Fruit fly (Drosophila melanogaster) whole organism, embryonic: Measurements from ENCODE around the gene CG11768.

Source experiments
- Ada2b ChIP-seq: fragments of 200-800 bp; sonication (Bioruptor generic); IDR thresholded peaks from 2 replicates; pipeline ENCODE4 v1.3.6; 2022; ENCODE audit warnings: missing biosample characterization, missing genetic modification characterization
- Asciz ChIP-seq: fragments of 200-800 bp; sonication (Bioruptor generic); optimal IDR thresholded peaks from 2 replicates; lab custom pipeline; 2017; ENCODE audit warnings: missing biosample characterization, mild to moderate bottlenecking, missing genetic modification characterization, missing genetic modification reagents
- CG10147 ChIP-seq: fragments of 200-800 bp; sonication (Bioruptor generic); optimal IDR thresholded peaks from 2 replicates; lab custom pipeline; 2019; ENCODE audit warnings: missing biosample characterization, mild to moderate bottlenecking, missing genetic modification characterization, moderate library complexity
- CG1024 ChIP-seq: fragments of 200-800 bp; sonication (Bioruptor generic); IDR thresholded peaks from 2 replicates; pipeline ENCODE4 v1.3.6; 2022; ENCODE audit warnings: missing biosample characterization, missing genetic modification characterization
- CG10543 ChIP-seq: fragments of 200-800 bp; sonication (Bioruptor generic); optimal IDR thresholded peaks from 3 replicates; lab custom pipeline; 2017; ENCODE audit warnings: missing biosample characterization, mild to moderate bottlenecking, missing genetic modification characterization, moderate library complexity
- CG11560 ChIP-seq: fragments of 200-800 bp; sonication (Bioruptor generic); IDR thresholded peaks from 3 replicates; pipeline ENCODE4 v1.3.6; 2022; ENCODE audit warnings: missing biosample characterization, missing genetic modification characterization
- CG11695 ChIP-seq: fragments of 200-800 bp; sonication (Bioruptor generic); IDR thresholded peaks from 3 replicates; pipeline ENCODE4 v1.3.6; 2022; ENCODE audit warnings: missing biosample characterization, missing genetic modification characterization
- CG11696 ChIP-seq: fragments of 200-800 bp; sonication (Bioruptor generic); IDR thresholded peaks from 2 replicates; pipeline ENCODE4 v1.3.6; 2022; ENCODE audit warnings: missing biosample characterization, missing genetic modification characterization
- CG13424 ChIP-seq: fragments of 200-800 bp; sonication (Bioruptor generic); optimal IDR thresholded peaks from 2 replicates; lab custom pipeline; 2019; ENCODE audit warnings: missing biosample characterization, mild to moderate bottlenecking, missing genetic modification characterization, moderate library complexity
- CG15011 ChIP-seq: fragments of 200-800 bp; sonication (Bioruptor generic); optimal IDR thresholded peaks from 3 replicates; lab custom pipeline; 2018; ENCODE audit warnings: missing biosample characterization, mild to moderate bottlenecking, missing genetic modification characterization
- CG16863 ChIP-seq: fragments of 200-800 bp; sonication (Bioruptor generic); optimal IDR thresholded peaks from 3 replicates; lab custom pipeline; 2016; ENCODE audit warnings: missing biosample characterization, missing genetic modification characterization
- CG1832 ChIP-seq: fragments of 200-800 bp; sonication (Bioruptor generic); optimal IDR thresholded peaks from 2 replicates; lab custom pipeline; 2017; ENCODE audit warnings: missing biosample characterization, mild to moderate bottlenecking, missing genetic modification characterization, inconsistent platforms
- CG2199 ChIP-seq: fragments of 200-800 bp; sonication (Bioruptor generic); IDR thresholded peaks from 3 replicates; pipeline ENCODE4 v1.3.6; 2022; ENCODE audit warnings: missing biosample characterization, missing genetic modification characterization
- CG3847 ChIP-seq: fragments of 200-800 bp; sonication (Bioruptor generic); IDR thresholded peaks from 2 replicates; pipeline ENCODE4 v1.3.6; 2022; ENCODE audit warnings: missing biosample characterization, missing genetic modification characterization
- CG4282 ChIP-seq: fragments of 200-800 bp; sonication (Bioruptor generic); optimal IDR thresholded peaks from 2 replicates; lab custom pipeline; 2016; ENCODE audit warnings: missing biosample characterization, missing genetic modification characterization
- CG7271 ChIP-seq: fragments of 200-800 bp; sonication (Bioruptor generic); optimal IDR thresholded peaks from 2 replicates; lab custom pipeline; 2018; ENCODE audit warnings: missing biosample characterization, mild to moderate bottlenecking, missing genetic modification characterization, moderate library complexity
- CG7786 ChIP-seq: fragments of 200-800 bp; sonication (Bioruptor generic); optimal IDR thresholded peaks from 2 replicates; lab custom pipeline; 2016; ENCODE audit warnings: missing biosample characterization, missing genetic modification characterization
- CG8924 ChIP-seq: fragments of 200-800 bp; optimal IDR thresholded peaks from 3 replicates; lab custom pipeline; 2019; ENCODE audit warnings: missing biosample characterization, mild to moderate bottlenecking, missing genetic modification characterization, moderate library complexity
- Dbx ChIP-seq: fragments of 200-800 bp; sonication (Bioruptor generic); IDR thresholded peaks from 3 replicates; pipeline ENCODE4 v1.3.6; 2022; ENCODE audit warnings: missing biosample characterization, missing genetic modification characterization
- H15 ChIP-seq: fragments of 200-800 bp; sonication (Bioruptor generic); IDR thresholded peaks from 3 replicates; pipeline ENCODE4 v1.3.6; 2022; ENCODE audit warnings: missing biosample characterization, missing genetic modification characterization
- HLHmδ ChIP-seq: fragments of 200-800 bp; sonication (Bioruptor generic); optimal IDR thresholded peaks from 2 replicates; lab custom pipeline; 2018; ENCODE audit warnings: missing biosample characterization, mild to moderate bottlenecking, missing genetic modification characterization, moderate library complexity
- Hr3 ChIP-seq: fragments of 200-800 bp; sonication (Bioruptor generic); optimal IDR thresholded peaks from 3 replicates; lab custom pipeline; 2016; ENCODE audit warnings: missing biosample characterization, missing genetic modification characterization
- Kr ChIP-seq: fragments of 200-800 bp; sonication (Bioruptor generic); optimal IDR thresholded peaks from 2 replicates; lab custom pipeline; 2017; ENCODE audit warnings: missing biosample characterization, mild to moderate bottlenecking, missing genetic modification characterization
- Lhr ChIP-seq: fragments of 200-800 bp; sonication (Bioruptor generic); optimal IDR thresholded peaks from 3 replicates; lab custom pipeline; 2017; ENCODE audit warnings: mild to moderate bottlenecking, missing biosample characterization, missing genetic modification reagents, missing genetic modification characterization
- Med ChIP-seq: fragments of 200-800 bp; sonication (Bioruptor generic); peaks from one replicate; lab custom pipeline; 2016; ENCODE audit warnings: missing biosample characterization, missing genetic modification characterization, mild to moderate bottlenecking, inconsistent platforms, moderate library complexity
- Mes4 ChIP-seq: fragments of 200-800 bp; sonication (Bioruptor generic); optimal IDR thresholded peaks from 2 replicates; lab custom pipeline; 2016; ENCODE audit warnings: missing biosample characterization, missing genetic modification characterization
- Optix ChIP-seq: fragments of 200-800 bp; sonication (Bioruptor generic); IDR thresholded peaks from 3 replicates; pipeline ENCODE4 v1.3.6; 2022; ENCODE audit warnings: missing biosample characterization, missing genetic modification characterization
- Scr ChIP-seq: fragments of 200-800 bp; sonication (Bioruptor generic); IDR thresholded peaks from 2 replicates; pipeline ENCODE4 v1.3.6; 2022; ENCODE audit warnings: missing biosample characterization, missing genetic modification characterization; ENCODE audit not compliant: partially characterized antibody
- Sox102F ChIP-seq: fragments of 200-800 bp; sonication (Bioruptor generic); optimal IDR thresholded peaks from 2 replicates; lab custom pipeline; 2018; ENCODE audit warnings: missing biosample characterization, mild to moderate bottlenecking, missing genetic modification characterization, moderate library complexity
- abd-A ChIP-seq: fragments of 200-800 bp; sonication (Bioruptor generic); optimal IDR thresholded peaks from 3 replicates; lab custom pipeline; 2019; ENCODE audit warnings: missing biosample characterization, mild to moderate bottlenecking, missing genetic modification characterization, moderate library complexity
- ase ChIP-seq: fragments of 200-800 bp; sonication (Bioruptor generic); IDR thresholded peaks from 3 replicates; pipeline ENCODE4 v1.3.6; 2022; ENCODE audit warnings: missing biosample characterization, missing genetic modification characterization
- ato ChIP-seq: fragments of 200-800 bp; sonication (Bioruptor generic); IDR thresholded peaks from 2 replicates; pipeline ENCODE4 v1.3.6; 2022; ENCODE audit warnings: missing biosample characterization, missing genetic modification characterization; ENCODE audit not compliant: partially characterized antibody
- corto ChIP-seq: fragments of 200-800 bp; sonication (Bioruptor generic); optimal IDR thresholded peaks from 2 replicates; lab custom pipeline; 2016; ENCODE audit warnings: missing biosample characterization, mild to moderate bottlenecking, missing genetic modification characterization, moderate library complexity
- crol ChIP-seq: fragments of 200-800 bp; sonication (Bioruptor generic); IDR thresholded peaks from 2 replicates; pipeline ENCODE4 v1.3.6; 2022; ENCODE audit warnings: missing biosample characterization, missing genetic modification characterization
- hkb ChIP-seq, 2 experiments: fragments of 200-800 bp in 1 of 2; fragments of >200 bp in 1 of 2; sonication (Bioruptor generic) in 1 of 2; IDR thresholded peaks in 1 of 2; optimal IDR thresholded peaks in 1 of 2; 2 replicates each; pipeline versions ENCODE4 v1.3.6 to Lab custom; 2017 to 2022; ENCODE audit warnings: missing biosample characterization in 1 of 2, missing genetic modification characterization in 1 of 2
- jigr1 ChIP-seq: fragments of 200-800 bp; sonication (Bioruptor generic); IDR thresholded peaks from 3 replicates; pipeline ENCODE4 v1.3.6; 2022; ENCODE audit warnings: missing biosample characterization, missing genetic modification characterization
- kay ChIP-seq: fragments of 200-800 bp; sonication (Bioruptor generic); optimal IDR thresholded peaks from 2 replicates; lab custom pipeline; 2016; ENCODE audit warnings: missing biosample characterization, missing genetic modification characterization
- lov ChIP-seq, 2 experiments: fragments of 200-800 bp in 1 of 2; fragments of >200 bp in 1 of 2; sonication (Bioruptor generic) in 1 of 2; IDR thresholded peaks in 1 of 2; optimal IDR thresholded peaks in 1 of 2; 2 replicates in 1 of 2; 3 replicates in 1 of 2; pipeline versions ENCODE4 v1.3.6 to Lab custom; 2017 to 2022; ENCODE audit warnings: missing biosample characterization in 1 of 2, missing genetic modification characterization in 1 of 2
- maf-S ChIP-seq: fragments of 200-800 bp; sonication (Bioruptor generic); optimal IDR thresholded peaks from 2 replicates; lab custom pipeline; 2016; ENCODE audit warnings: missing biosample characterization, missing genetic modification characterization
- org-1 ChIP-seq: fragments of 200-800 bp; sonication (Bioruptor generic); optimal IDR thresholded peaks from 2 replicates; lab custom pipeline; 2017; ENCODE audit warnings: missing biosample characterization, missing genetic modification characterization
- pan ChIP-seq, 4 experiments: fragments of >200 bp in 3 of 4; fragments of 200-800 bp in 1 of 4; sonication (Bioruptor generic) in 1 of 4; optimal IDR thresholded peaks in 3 of 4; IDR thresholded peaks in 1 of 4; 2 replicates each; pipeline versions ENCODE4 v1.3.6 to Lab custom; 2017 to 2022; ENCODE audit warnings: missing biosample characterization in 2 of 4, missing genetic modification characterization in 2 of 4, mixed read lengths in 1 of 4
- pho ChIP-seq: fragments of 200-800 bp; sonication (Bioruptor generic); optimal IDR thresholded peaks from 2 replicates; lab custom pipeline; 2016; ENCODE audit warnings: missing biosample characterization, missing genetic modification characterization
- row ChIP-seq: fragments of 200-800 bp; sonication (Bioruptor generic); IDR thresholded peaks from 3 replicates; pipeline ENCODE4 v1.3.6; 2022; ENCODE audit warnings: missing biosample characterization, missing genetic modification characterization
- run ChIP-seq: fragments of 200-800 bp; sonication (Bioruptor generic); optimal IDR thresholded peaks from 3 replicates; lab custom pipeline; 2018; ENCODE audit warnings: missing biosample characterization, mild to moderate bottlenecking, missing genetic modification characterization
- slp2 ChIP-seq: fragments of 200-800 bp; sonication (Bioruptor generic); optimal IDR thresholded peaks from 2 replicates; lab custom pipeline; 2016; ENCODE audit warnings: missing biosample characterization, missing genetic modification characterization
- tio ChIP-seq: fragments of 200-800 bp; sonication (Bioruptor generic); optimal IDR thresholded peaks from 2 replicates; lab custom pipeline; 2017; ENCODE audit warnings: missing biosample characterization, missing genetic modification characterization, inconsistent platforms
- wor ChIP-seq: fragments of 200-800 bp; sonication (Bioruptor generic); IDR thresholded peaks from 2 replicates; pipeline ENCODE4 v1.3.6; 2022; ENCODE audit warnings: missing biosample characterization, missing genetic modification characterization
- zen2 ChIP-seq: fragments of 200-800 bp; sonication (Bioruptor generic); IDR thresholded peaks from 3 replicates; pipeline ENCODE4 v1.3.6; 2022; ENCODE audit warnings: missing biosample characterization, missing genetic modification characterization; ENCODE audit not compliant: partially characterized antibody

CG11768 gene

DNA sequence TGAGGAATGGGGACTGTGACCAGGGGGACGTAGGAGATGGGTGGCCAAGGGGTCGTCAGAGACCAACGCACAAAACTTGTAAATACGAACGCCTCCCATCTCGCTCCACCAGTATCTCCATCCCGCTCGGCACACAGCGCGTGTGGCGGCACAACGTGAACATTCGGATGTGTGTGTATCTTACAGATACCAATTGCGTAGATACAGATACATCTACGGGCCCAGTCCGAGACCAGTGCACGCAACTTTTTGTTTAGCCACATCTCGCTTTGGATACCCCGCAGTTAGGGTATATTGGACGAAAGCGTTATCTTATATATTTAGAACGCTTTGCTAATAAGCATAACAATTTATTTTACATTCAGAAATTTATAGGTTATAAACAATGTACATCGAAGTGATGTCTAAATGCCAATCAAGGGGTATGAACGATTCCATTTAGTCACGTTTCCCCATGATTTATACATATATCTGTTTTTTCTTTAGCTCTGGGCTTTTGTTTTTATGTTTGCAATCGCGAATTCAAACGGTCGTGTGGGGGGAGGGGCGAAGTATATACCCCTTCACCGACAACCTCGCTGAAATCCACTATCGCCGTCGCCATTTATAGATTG is 43.4 kb upstream of the CG11768 start (continued):
- TF ChIP-seq tio (GFP tag; lab: Kevin White, UChicago), result peak; percentile 99
- peak; percentile 87 for TF ChIP-seq CG7271 (tag; lab: Kevin White, UChicago)
- TF ChIP-seq wor (GFP tag; lab: Robert Waterston, UW), result peak; percentile 96
- peak; percentile 99 for TF ChIP-seq CG10147
- TF ChIP-seq abd-A, result peak; percentile 97
- TF ChIP-seq corto (GFP tag; lab: Kevin White, UChicago), result peak; percentile 97
- peak; percentile 98 for TF ChIP-seq kay (GFP tag; lab: Kevin White, UChicago)
- TF ChIP-seq H15 (GFP tag; lab: Robert Waterston, UW), result peak; percentile 98
- TF ChIP-seq crol, result peak; percentile 97
- peak; percentile 99 for TF ChIP-seq CG13424 (tag; lab: Kevin White, UChicago)
- peak; percentile 97 for TF ChIP-seq Asciz (GFP tag; lab: Kevin White, UChicago)
- peak; percentile 98 for TF ChIP-seq CG2199 (GFP tag; lab: Robert Waterston, UW)
- TF ChIP-seq CG15011 (GFP tag; lab: Kevin White, UChicago), result peak; percentile 99
- TF ChIP-seq CG10543 (GFP tag; lab: Kevin White, UChicago), result peak; percentile 99
- peak; percentile 100 for TF ChIP-seq Med
- no peak for TF ChIP-seq Scr
- TF ChIP-seq maf-S, result peak; percentile 99
- TF ChIP-seq Sox102F (GFP tag; lab: Kevin White, UChicago), result peak; percentile 99
- TF ChIP-seq Kr (GFP tag; lab: Kevin White, UChicago), result peak; percentile 31
- peak; percentile 96 for TF ChIP-seq slp2 (GFP tag; lab: Kevin White, UChicago)
- TF ChIP-seq HLHmδ (GFP tag; lab: Kevin White, UChicago), result peak; percentile 89
- peak; percentile 98 for TF ChIP-seq Mes4
- TF ChIP-seq lov (optimal IDR thresholded peaks at IDR 0.05; lab: Kevin White, UChicago), result no peak
- peak; percentile 98 for TF ChIP-seq lov (GFP tag; IDR thresholded peaks at IDR 0.05; lab: Robert Waterston, UW)
- TF ChIP-seq org-1 (GFP tag; lab: Kevin White, UChicago), result peak; percentile 98
- peak; percentile 99 for TF ChIP-seq CG3847 (GFP tag; lab: Robert Waterston, UW)
- peak; percentile 98 for TF ChIP-seq run (tag; lab: Kevin White, UChicago)
- no peak for TF ChIP-seq hkb (optimal IDR thresholded peaks at IDR 0.05; lab: Kevin White, UChicago)
- TF ChIP-seq hkb (GFP tag; IDR thresholded peaks at IDR 0.05; lab: Robert Waterston, UW), result peak; percentile 99
- TF ChIP-seq CG11696 (GFP tag; lab: Robert Waterston, UW), result peak; percentile 96
- peak; percentile 99 for TF ChIP-seq pho (GFP tag; lab: Kevin White, UChicago)
- TF ChIP-seq ase (GFP tag; lab: Robert Waterston, UW), result peak; percentile 98
- TF ChIP-seq row, result peak; percentile 99
- TF ChIP-seq pan (optimal IDR thresholded peaks at IDR 0.05; lab: Kevin White, UChicago), result no peak
- TF ChIP-seq pan (GFP tag; optimal IDR thresholded peaks at IDR 0.05 in 1 of 2, IDR thresholded peaks at IDR 0.05 in 1 of 2), result peak in 1 of 2 experiments; percentile 99
- peak; percentile 96 for TF ChIP-seq CG1024 (GFP tag; lab: Robert Waterston, UW)
- peak; percentile 99 for TF ChIP-seq Hr3
- peak; percentile 93 for TF ChIP-seq CG11560 (tag; lab: Robert Waterston, UW)
- TF ChIP-seq CG11695, result peak; percentile 99
- TF ChIP-seq CG8924, result peak; percentile 99
- peak; percentile 99 for TF ChIP-seq CG16863
- peak; percentile 15; the same call in 1 of the 2 replicates for TF ChIP-seq ato
- TF ChIP-seq Optix (GFP tag; lab: Robert Waterston, UW), result peak; percentile 97
- TF ChIP-seq CG7786 (GFP tag; lab: Kevin White, UChicago), result peak; percentile 99
- TF ChIP-seq CG4282, result peak; percentile 97
- peak; percentile 92 for TF ChIP-seq Lhr (GFP tag; lab: Kevin White, UChicago)
- peak; percentile 100 for TF ChIP-seq Dbx
- peak; percentile 99 for TF ChIP-seq Ada2b
- no peak for TF ChIP-seq CG1832 (GFP tag; lab: Kevin White, UChicago)
- TF ChIP-seq jigr1 (GFP tag; lab: Robert Waterston, UW), result peak; percentile 97
- no peak for TF ChIP-seq zen2 (GFP tag; lab: Robert Waterston, UW)
